Fruit fly (Drosophila melanogaster) whole organism, pupa: Measurements from ENCODE around the gene CG34282.

Experiments
- CG10348 ChIP-seq: fragments of 200-800 bp; sonication (Bioruptor generic); IDR thresholded peaks from 2 replicates; pipeline ENCODE4 v1.3.6; 2022; ENCODE audit warnings: missing biosample characterization, missing genetic modification characterization
- CG12605 ChIP-seq: fragments of 200-800 bp; sonication (Bioruptor generic); IDR thresholded peaks from 2 replicates; pipeline ENCODE4 v1.3.6; 2022; ENCODE audit warnings: missing biosample characterization, missing genetic modification characterization
- CG13204 ChIP-seq: fragments of 200-800 bp; sonication (Bioruptor generic); optimal IDR thresholded peaks from 2 replicates; lab custom pipeline; 2018; ENCODE audit warnings: missing biosample characterization, mild to moderate bottlenecking, missing genetic modification characterization, moderate library complexity
- CG14655 ChIP-seq: fragments of 200-800 bp; sonication (Bioruptor generic); optimal IDR thresholded peaks from 3 replicates; lab custom pipeline; 2017; ENCODE audit warnings: mild to moderate bottlenecking, missing biosample characterization, missing genetic modification reagents, missing genetic modification characterization
- CG15710 ChIP-seq: fragments of 200-800 bp; sonication (Bioruptor generic); optimal IDR thresholded peaks from 2 replicates; lab custom pipeline; 2018; ENCODE audit warnings: missing biosample characterization, mild to moderate bottlenecking, missing genetic modification characterization, moderate library complexity
- CG17806 ChIP-seq: fragments of 200-800 bp; sonication (Bioruptor generic); optimal IDR thresholded peaks from 2 replicates; lab custom pipeline; 2018; ENCODE audit warnings: missing biosample characterization, mild to moderate bottlenecking, missing genetic modification characterization, moderate library complexity
- CG32121 ChIP-seq: fragments of 200-800 bp; sonication (Bioruptor generic); IDR thresholded peaks from 2 replicates; pipeline ENCODE4 v1.3.6; 2022; ENCODE audit warnings: missing biosample characterization, missing genetic modification characterization
- CG34367 ChIP-seq: fragments of 200-800 bp; sonication (Bioruptor generic); optimal IDR thresholded peaks from 2 replicates; lab custom pipeline; 2018; ENCODE audit warnings: missing biosample characterization, mild to moderate bottlenecking, missing genetic modification characterization
- CG4496 ChIP-seq: fragments of 200-800 bp; sonication (Bioruptor generic); IDR thresholded peaks from 3 replicates; pipeline ENCODE4 v1.3.6; 2022; ENCODE audit warnings: missing biosample characterization, missing genetic modification characterization
- CG8159 ChIP-seq: fragments of 200-800 bp; sonication (Bioruptor generic); optimal IDR thresholded peaks from 3 replicates; lab custom pipeline; 2018; ENCODE audit warnings: missing biosample characterization, mild to moderate bottlenecking, missing genetic modification characterization, moderate library complexity
- CG8301 ChIP-seq: fragments of 200-800 bp; sonication (Bioruptor generic); optimal IDR thresholded peaks from 2 replicates; lab custom pipeline; 2018; ENCODE audit warnings: missing biosample characterization, mild to moderate bottlenecking, missing genetic modification characterization
- CG9948 ChIP-seq: fragments of 200-800 bp; sonication (Bioruptor generic); optimal IDR thresholded peaks from 2 replicates; lab custom pipeline; 2018; ENCODE audit warnings: missing biosample characterization, mild to moderate bottlenecking, missing genetic modification characterization, moderate library complexity
- D1 ChIP-seq: fragments of 200-800 bp; sonication (Bioruptor generic); optimal IDR thresholded peaks from 2 replicates; lab custom pipeline; 2018; ENCODE audit warnings: missing biosample characterization, mild to moderate bottlenecking, missing genetic modification characterization, moderate library complexity
- EcR ChIP-seq: fragments of 200-800 bp; sonication (Bioruptor generic); optimal IDR thresholded peaks from 3 replicates; lab custom pipeline; 2019; ENCODE audit warnings: missing biosample characterization, missing genetic modification characterization, mild to moderate bottlenecking, moderate library complexity, missing genetic modification reagents
- Ets98B ChIP-seq: fragments of 200-800 bp; sonication (Bioruptor generic); IDR thresholded peaks from 2 replicates; pipeline ENCODE4 v1.3.6; 2022; ENCODE audit warnings: missing biosample characterization, missing genetic modification characterization
- Pif1A ChIP-seq: fragments of 200-800 bp; sonication (Bioruptor generic); optimal IDR thresholded peaks from 3 replicates; lab custom pipeline; 2016; ENCODE audit warnings: missing biosample characterization, missing genetic modification characterization
- Pif1B ChIP-seq: fragments of 200-800 bp; sonication (Bioruptor generic); optimal IDR thresholded peaks from 3 replicates; lab custom pipeline; 2016; ENCODE audit warnings: missing biosample characterization, missing genetic modification characterization
- Snoo ChIP-seq: fragments of 200-800 bp; sonication (Bioruptor generic); optimal IDR thresholded peaks from 3 replicates; lab custom pipeline; 2017; ENCODE audit warnings: missing biosample characterization, mild to moderate bottlenecking, missing genetic modification characterization, inconsistent platforms
- fd96Ca ChIP-seq: fragments of 200-800 bp; sonication (Bioruptor generic); IDR thresholded peaks from 3 replicates; pipeline ENCODE4 v1.3.6; 2022; ENCODE audit warnings: missing biosample characterization, missing genetic modification characterization
- gl ChIP-seq: fragments of 200-800 bp; sonication (Bioruptor generic); optimal IDR thresholded peaks from 2 replicates; lab custom pipeline; 2018; ENCODE audit warnings: missing biosample characterization, mild to moderate bottlenecking, missing genetic modification characterization
- rn ChIP-seq: fragments of 200-800 bp; sonication (Bioruptor generic); IDR thresholded peaks from 2 replicates; pipeline ENCODE4 v1.3.6; 2022; ENCODE audit warnings: missing biosample characterization, missing genetic modification characterization

The CG34282 gene

dm6 chr3R:18739978-18740954 is 45.2 kb downstream of the CG34282 start:
- TF ChIP-seq EcR (GFP tag; lab: Kevin White, UChicago) (peak; percentile 39), Snoo (no peak), CG9948 (tag; lab: Kevin White, UChicago) (no peak), Pif1A (GFP tag; lab: Kevin White, UChicago) (no peak), CG4496 (GFP tag; lab: Robert Waterston, UW) (peak; percentile 45; the same call in 1 of the 3 replicates), CG13204 (GFP tag; lab: Kevin White, UChicago) (peak; percentile 69), CG12605 (GFP tag; lab: Robert Waterston, UW) (peak; percentile 8; the same call in 1 of the 2 replicates), Pif1B (GFP tag; lab: Kevin White, UChicago) (peak; percentile 34)
- TF ChIP-seq, all 21 proteins: peak for 5

dm6 chr3R:18741027-18741843 is 46.2 kb downstream of the CG34282 start:
- TF ChIP-seq CG8301 (tag; lab: Kevin White, UChicago) (peak; percentile 95), Pif1A (GFP tag; lab: Kevin White, UChicago) (peak; percentile 90), D1 (tag; lab: Kevin White, UChicago) (peak; percentile 70), Pif1B (GFP tag; lab: Kevin White, UChicago) (peak; percentile 93), CG10348 (peak; percentile 45; the same call in 1 of the 2 replicates), fd96Ca (GFP tag; lab: Robert Waterston, UW) (peak; percentile 79; the same call in 2 of the 3 replicates), Snoo (peak; percentile 95), CG13204 (GFP tag; lab: Kevin White, UChicago) (peak; percentile 74), gl (tag; lab: Kevin White, UChicago) (peak; percentile 71), CG15710 (peak; percentile 87), EcR (GFP tag; lab: Kevin White, UChicago) (no peak), CG14655 (peak; percentile 96), CG32121 (GFP tag; lab: Robert Waterston, UW) (peak; percentile 90), Ets98B (peak; percentile 94), CG4496 (GFP tag; lab: Robert Waterston, UW) (peak; percentile 96), CG9948 (tag; lab: Kevin White, UChicago) (peak; percentile 88), CG17806 (tag; lab: Kevin White, UChicago) (peak; percentile 90), CG34367 (tag; lab: Kevin White, UChicago) (peak; percentile 83), rn (peak; percentile 79), CG8159 (tag; lab: Kevin White, UChicago) (peak; percentile 87), CG12605 (GFP tag; lab: Robert Waterston, UW) (peak; percentile 91)

- TF ChIP-seq CG8301 (tag; lab: Kevin White, UChicago) (no peak), EcR (GFP tag; lab: Kevin White, UChicago) (no peak), Pif1B (GFP tag; lab: Kevin White, UChicago) (no peak), CG34367 (tag; lab: Kevin White, UChicago) (no peak), CG8159 (tag; lab: Kevin White, UChicago) (no peak), D1 (tag; lab: Kevin White, UChicago) (no peak), gl (tag; lab: Kevin White, UChicago) (no peak), CG17806 (tag; lab: Kevin White, UChicago) (no peak), CG4496 (GFP tag; lab: Robert Waterston, UW) (no peak), CG15710 (no peak), CG12605 (GFP tag; lab: Robert Waterston, UW) (no peak), Pif1A (GFP tag; lab: Kevin White, UChicago) (no peak), CG32121 (GFP tag; lab: Robert Waterston, UW) (no peak), CG14655 (no peak), rn (no peak), fd96Ca (GFP tag; lab: Robert Waterston, UW) (no peak), CG13204 (GFP tag; lab: Kevin White, UChicago) (no peak)
These were observed 46.8 kb downstream of the CG34282 start for dm6 chr3R:18741844-18742187.

dm6 chr3R:18742358-18743269 is 47.6 kb downstream of the CG34282 start:
- peak; percentile 37 for TF ChIP-seq D1 (tag; lab: Kevin White, UChicago)
- TF ChIP-seq Pif1B (GFP tag; lab: Kevin White, UChicago), result peak; percentile 57
- peak; percentile 44 for TF ChIP-seq Ets98B
- no peak for TF ChIP-seq Snoo
- TF ChIP-seq CG10348, result no peak
- peak; percentile 62; the same call in 2 of the 3 replicates for TF ChIP-seq CG4496 (GFP tag; lab: Robert Waterston, UW)
- no peak for TF ChIP-seq EcR (GFP tag; lab: Kevin White, UChicago)
- TF ChIP-seq CG13204 (GFP tag; lab: Kevin White, UChicago), result peak; percentile 62
- peak; percentile 46 for TF ChIP-seq Pif1A (GFP tag; lab: Kevin White, UChicago)
- peak; percentile 56 for TF ChIP-seq CG8301 (tag; lab: Kevin White, UChicago)
- TF ChIP-seq fd96Ca (GFP tag; lab: Robert Waterston, UW), result no peak
- no peak for TF ChIP-seq CG15710
- TF ChIP-seq CG12605 (GFP tag; lab: Robert Waterston, UW), result no peak
- TF ChIP-seq CG17806 (tag; lab: Kevin White, UChicago), result peak; percentile 30
- TF ChIP-seq CG9948 (tag; lab: Kevin White, UChicago), result no peak
- TF ChIP-seq CG32121 (GFP tag; lab: Robert Waterston, UW), result peak; percentile 19; the same call in 1 of the 2 replicates
- TF ChIP-seq CG14655, result peak; percentile 71
- no peak for TF ChIP-seq gl (tag; lab: Kevin White, UChicago)
- peak; percentile 34; the same call in 1 of the 2 replicates for TF ChIP-seq rn
- no peak for TF ChIP-seq CG8159 (tag; lab: Kevin White, UChicago)
- no peak for TF ChIP-seq CG34367 (tag; lab: Kevin White, UChicago)
